Worm (Caenorhabditis elegans): ENCODE data around the gene cdk-5.

Gene cdk-5

ce11 chrIII:13429668-13430067 lies 36.5 kb downstream of the cdk-5 start, which contains the start of gene bli-5 (continued):
- no peak for TF ChIP-seq ces-1 (GFP tag; optimal IDR thresholded peaks at IDR 0.05)

ce11 chrIII:13427817-13428216 lies 38.3 kb downstream of the cdk-5 start:
- TF ChIP-seq hmg-1.1 (GFP tag; IDR thresholded peaks at IDR 0.05) (no peak), zip-2 (tag; optimal IDR thresholded peaks at IDR 0.05) (no peak), tra-1 (GFP tag; IDR thresholded peaks at IDR 0.05) (no peak), cey-2 (tag; optimal IDR thresholded peaks at IDR 0.05; ENCODE audit: borderline replicate concordance, insufficient read depth) (no peak), ces-1 (GFP tag; optimal IDR thresholded peaks at IDR 0.05) (no peak), arid-1 (GFP tag; conservative IDR thresholded peaks at IDR 0.05) (no peak), Y5F2A.4 (GFP tag; optimal IDR thresholded peaks at IDR 0.05) (no peak), nhr-102 (tag; optimal IDR thresholded peaks at IDR 0.05) (no peak), F49E8.2 (tag; optimal IDR thresholded peaks at IDR 0.05; ENCODE audit: borderline replicate concordance) (no peak), Y48G9A.11 (GFP tag; IDR thresholded peaks at IDR 0.05) (no peak), hlh-11 (tag; optimal IDR thresholded peaks at IDR 0.05) (no peak), ctbp-1 (GFP tag; IDR thresholded peaks at IDR 0.05) (no peak), mep-1 (tag; optimal IDR thresholded peaks at IDR 0.05) (no peak), lim-7 (GFP tag; IDR thresholded peaks at IDR 0.05) (no peak), pha-4 (GFP tag; IDR thresholded peaks at IDR 0.05) (no peak), pha-4 (tag; optimal IDR thresholded peaks at IDR 0.05) (no peak), skn-1 (tag; optimal IDR thresholded peaks at IDR 0.05) (no peak), lsy-2 (tag; optimal IDR thresholded peaks at IDR 0.05) (no peak), F10B5.3 (tag; optimal IDR thresholded peaks at IDR 0.05) (no peak), hif-1 (tag; optimal IDR thresholded peaks at IDR 0.05) (no peak), dve-1 (tag; optimal IDR thresholded peaks at IDR 0.05; ENCODE audit: insufficient read depth) (no peak)

- TF ChIP-seq D1046.2 (GFP tag; IDR thresholded peaks at IDR 0.05) = no peak
- TF ChIP-seq nhr-77 (tag; optimal IDR thresholded peaks at IDR 0.05) = no peak
- no peak for TF ChIP-seq egl-43 (GFP tag; IDR thresholded peaks at IDR 0.05)
- peak; percentile 36 for TF ChIP-seq lin-38 (GFP tag; IDR thresholded peaks at IDR 0.05)
- no peak for TF ChIP-seq ceh-44 (GFP tag; IDR thresholded peaks at IDR 0.05)
- TF ChIP-seq ZK337.2 (GFP tag; IDR thresholded peaks at IDR 0.05) = no peak
- no peak for TF ChIP-seq nhr-25 (tag; optimal IDR thresholded peaks at IDR 0.05; ENCODE audit: borderline replicate concordance, insufficient read depth)
- no peak for TF ChIP-seq dve-1 (tag; optimal IDR thresholded peaks at IDR 0.05; ENCODE audit: insufficient read depth)
- peak in 1 of 2 experiments; percentile 65 for TF ChIP-seq lsy-2 (tag; optimal IDR thresholded peaks at IDR 0.05)
- no peak for TF ChIP-seq hlh-11 (tag; optimal IDR thresholded peaks at IDR 0.05)
- no peak for TF ChIP-seq lin-1 (GFP tag; IDR thresholded peaks at IDR 0.05)
- no peak for TF ChIP-seq dmd-8 (GFP tag; IDR thresholded peaks at IDR 0.05)
- no peak for TF ChIP-seq T26A8.4 (GFP tag; IDR thresholded peaks at IDR 0.05)
- TF ChIP-seq F10B5.3 (tag; optimal IDR thresholded peaks at IDR 0.05) = no peak
- peak; percentile 51 for TF ChIP-seq dpl-1 (GFP tag; optimal IDR thresholded peaks at IDR 0.05)
- TF ChIP-seq nhr-237 (tag; optimal IDR thresholded peaks at IDR 0.05) = no peak
- TF ChIP-seq ceh-20 (GFP tag; IDR thresholded peaks at IDR 0.05) = no peak
- no peak for TF ChIP-seq daf-19 (GFP tag; conservative IDR thresholded peaks at IDR 0.05)
- TF ChIP-seq php-3 (GFP tag; IDR thresholded peaks at IDR 0.05) = no peak
- TF ChIP-seq mes-2 (tag; optimal IDR thresholded peaks at IDR 0.05; ENCODE audit: poor library complexity, severe bottlenecking) = peak; percentile 43
- no peak for TF ChIP-seq rbr-2 (tag; optimal IDR thresholded peaks at IDR 0.05)
- TF ChIP-seq dmd-9 (GFP tag; IDR thresholded peaks at IDR 0.05) = no peak
- no peak for TF ChIP-seq unc-62 (GFP tag; optimal IDR thresholded peaks at IDR 0.05 in 1 of 2)
- no peak for TF ChIP-seq unc-62 (tag; optimal IDR thresholded peaks at IDR 0.05)
- TF ChIP-seq snpc-4 (tag; optimal IDR thresholded peaks at IDR 0.05) = no peak
- TF ChIP-seq ceh-28 (tag; optimal IDR thresholded peaks at IDR 0.05) = no peak
- no peak for TF ChIP-seq aha-1 (tag)
- TF ChIP-seq unc-39 (tag; optimal IDR thresholded peaks at IDR 0.05) = no peak
- no peak for TF ChIP-seq nhr-10 (tag; optimal IDR thresholded peaks at IDR 0.05)
- TF ChIP-seq F44E2.7 (GFP tag; IDR thresholded peaks at IDR 0.05) = no peak
- no peak for TF ChIP-seq Y105C5A.15 (GFP tag; IDR thresholded peaks at IDR 0.05)
- TF ChIP-seq snpc-1.2 (GFP tag; IDR thresholded peaks at IDR 0.05) = no peak
These were observed 40.1 kb downstream of the cdk-5 start, which contains the start of gene cope-1 for ce11 chrIII:13426036-13426435. Gene cope-1 (plus strand): TSS chrIII:13426264.

Data from whole organism, L4 larva.